Worm (Caenorhabditis elegans) whole organism, L3 larva: Measurements from ENCODE around the gene nhr-7.

Experiments
- nhr-11 ChIP-seq: fragments of 150-350 bp; optimal IDR thresholded peaks from 2 replicates; lab custom pipeline; 2014; ENCODE audit warnings: missing biosample characterization, missing genetic modification characterization
- nhr-76 ChIP-seq: fragments of 150-350 bp; sonication (generic microtip); optimal IDR thresholded peaks from 5 replicates; lab custom pipeline; 2014; ENCODE audit warnings: missing biosample characterization, missing genetic modification characterization
- ztf-11 ChIP-seq: fragments of 150-350 bp; optimal IDR thresholded peaks from 2 replicates; lab custom pipeline; 2014; ENCODE audit warnings: missing biosample characterization, missing genetic modification characterization

DNA sequence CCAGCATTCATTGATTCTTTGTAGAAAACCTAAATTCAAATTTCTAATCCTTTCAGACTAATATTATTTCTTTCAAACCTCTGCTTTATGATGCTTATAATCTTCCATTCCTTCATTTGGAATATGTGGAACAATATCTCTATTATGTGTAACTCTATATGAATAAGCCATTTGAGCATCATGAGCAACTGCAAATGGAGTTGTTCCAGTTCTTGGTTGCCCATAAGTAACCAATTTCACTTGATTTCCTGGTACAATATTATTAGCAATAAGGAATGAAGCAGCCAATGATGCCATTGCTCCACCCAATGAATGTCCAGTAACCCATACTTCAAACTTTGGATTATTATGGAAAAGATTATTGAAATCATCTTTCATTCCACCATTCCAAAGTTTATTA, 33.8 kb upstream of the nhr-7 start:
- TF ChIP-seq nhr-11 (no peak), ztf-11 (no peak), nhr-76 (no peak)
